Worm (Caenorhabditis elegans) whole organism, late embryonic: ENCODE results near the gene Y82E9BL.6.

Experiments
- ama-1 ChIP-seq: fragments of 150-350 bp; optimal IDR thresholded peaks from 2 replicates; lab custom pipeline; 2014
- ceh-19 ChIP-seq: fragments of 200-800 bp; sonication (Bioruptor generic); optimal IDR thresholded peaks from 2 replicates; lab custom pipeline; 2018; ENCODE audit warnings: mild to moderate bottlenecking, missing genetic modification characterization, missing compliant biosample characterization
- ceh-22 ChIP-seq: sonication (generic microtip); optimal IDR thresholded peaks from 2 replicates; lab custom pipeline; 2017; ENCODE audit warnings: missing biosample characterization, missing genetic modification characterization
- ceh-30 ChIP-seq: fragments of 150-350 bp; optimal IDR thresholded peaks from 2 replicates; lab custom pipeline; 2014; ENCODE audit warnings: missing biosample characterization, missing genetic modification characterization
- eyg-1 ChIP-seq: sonication (generic microtip); optimal IDR thresholded peaks from 2 replicates; lab custom pipeline; 2016; ENCODE audit warnings: missing genotype, missing genetic modification characterization, missing compliant biosample characterization
- fkh-10 ChIP-seq: fragments of 150-350 bp; optimal IDR thresholded peaks from 2 replicates; lab custom pipeline; 2014; ENCODE audit warnings: missing biosample characterization, missing genetic modification reagents, missing genetic modification characterization
- hlh-6 ChIP-seq: sonication (generic microtip); optimal IDR thresholded peaks from 2 replicates; lab custom pipeline; 2016; ENCODE audit warnings: missing genotype, missing genetic modification characterization, missing compliant biosample characterization

DNA sequence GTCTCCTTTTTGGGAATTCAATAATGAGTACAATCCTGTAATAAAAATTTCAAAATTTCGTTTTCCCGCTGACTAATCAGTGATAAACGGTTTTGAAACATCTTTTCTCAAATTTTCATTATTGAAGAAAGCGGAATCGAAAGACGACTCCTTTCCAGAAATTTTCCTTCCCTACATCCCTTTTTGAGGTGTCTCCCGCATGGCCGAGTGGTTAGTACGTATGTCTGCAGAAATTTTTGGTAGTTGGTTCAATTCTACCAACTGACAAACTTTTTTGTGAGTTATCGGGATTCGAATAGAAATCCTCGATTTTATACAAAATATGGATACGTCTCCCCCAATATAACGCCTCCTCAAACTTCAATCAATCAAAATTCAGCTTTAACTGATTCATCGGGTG is 8.9 kb upstream of the Y82E9BL.6 start:
- TF ChIP-seq ceh-22 (tag; lab: Kevin White, UChicago) (no peak), fkh-10 (no peak), ceh-19 (GFP tag; lab: Kevin White, UChicago) (no peak), eyg-1 (tag; lab: Kevin White, UChicago) (no peak), ama-1 (no peak), hlh-6 (no peak), ceh-30 (no peak)
